Worm (Caenorhabditis elegans) whole organism, L4/young adult: ENCODE results near the gene hda-5.

Experiments
- W03F9.2 ChIP-seq: fragments of 150-350 bp; optimal IDR thresholded peaks from 2 replicates; lab custom pipeline; 2014; ENCODE audit warnings: missing biosample characterization, missing genetic modification characterization
- dao-5 ChIP-seq: sonication (generic microtip); optimal IDR thresholded peaks from 2 replicates; lab custom pipeline; 2016; ENCODE audit warnings: missing genotype, missing genetic modification characterization, moderate library complexity, missing compliant biosample characterization
- him-1 ChIP-seq: sonication (generic microtip); optimal IDR thresholded peaks from 2 replicates; lab custom pipeline; 2016; ENCODE audit warnings: missing genotype, missing genetic modification reagents, missing genetic modification characterization, missing compliant biosample characterization

- TF ChIP-seq dao-5 (tag; lab: Kevin White, UChicago) (no peak), W03F9.2 (no peak), him-1 (tag; lab: Kevin White, UChicago) (no peak)
These were observed 11.6 kb downstream of the hda-5 start, which contains the start of gene F43G6.7 for ce11 chrII:11810436-11810835.
